Worm (Caenorhabditis elegans) whole organism, L3 larva: ENCODE data around the gene ins-32.
"Not testable (repeated sequence)": the region's sequence is repeated elsewhere in the genome, so short reads cannot be mapped to it uniquely, and the experiment has no call there.

Experiments
- R02D3.7 ChIP-seq: fragments of 150-350 bp; optimal IDR thresholded peaks from 2 replicates; lab custom pipeline; 2014; ENCODE audit warnings: missing biosample characterization, missing genetic modification characterization
- ZK546.5 ChIP-seq: sonication (generic microtip); optimal IDR thresholded peaks from 2 replicates; lab custom pipeline; 2017; ENCODE audit warnings: missing biosample characterization, missing genetic modification characterization
- aly-2 ChIP-seq: fragments of 150-350 bp; optimal IDR thresholded peaks from 2 replicates; lab custom pipeline; 2014; ENCODE audit warnings: missing biosample characterization, missing genetic modification characterization
- ama-1 ChIP-seq: fragments of 150-350 bp; optimal IDR thresholded peaks from 2 replicates; lab custom pipeline; 2018
- ceh-16 ChIP-seq: sonication (generic microtip); optimal IDR thresholded peaks from 2 replicates; lab custom pipeline; 2017; ENCODE audit warnings: missing biosample characterization, missing genetic modification characterization
- ceh-28 ChIP-seq: fragments of 150-350 bp; optimal IDR thresholded peaks from 2 replicates; lab custom pipeline; 2014; ENCODE audit warnings: missing biosample characterization, missing genetic modification reagents, missing genetic modification characterization
- ceh-82 ChIP-seq: fragments of 150-350 bp; optimal IDR thresholded peaks from 2 replicates; lab custom pipeline; 2014; ENCODE audit warnings: missing biosample characterization, missing genetic modification characterization
- ceh-9 ChIP-seq: sonication (generic microtip); optimal IDR thresholded peaks from 2 replicates; lab custom pipeline; 2018; ENCODE audit warnings: missing biosample characterization, missing genetic modification characterization
- egl-27 ChIP-seq: sonication (generic microtip); optimal IDR thresholded peaks from 4 replicates; lab custom pipeline; 2017; ENCODE audit warnings: missing biosample characterization, missing genetic modification reagents, missing genetic modification characterization
- egl-5 ChIP-seq: fragments of 150-350 bp; optimal IDR thresholded peaks from 2 replicates; lab custom pipeline; 2017; ENCODE audit warnings: missing biosample characterization, missing genetic modification reagents, missing genetic modification characterization, inconsistent platforms
- elt-1 ChIP-seq: fragments of 150-350 bp; optimal IDR thresholded peaks from 2 replicates; lab custom pipeline; 2014; ENCODE audit warnings: missing biosample characterization, missing genetic modification characterization
- elt-2 ChIP-seq: sonication (generic microtip); optimal IDR thresholded peaks from 2 replicates; lab custom pipeline; 2016; ENCODE audit warnings: missing genetic modification reagents, mild to moderate bottlenecking, missing genetic modification characterization, missing compliant biosample characterization
- elt-3 ChIP-seq, 3 experiments: fragments of 150-350 bp in 1 of 3; sonication (generic microtip) in 2 of 3; optimal IDR thresholded peaks; 2 replicates in 2 of 3; 4 replicates in 1 of 3; lab custom pipeline; 2014 to 2017; ENCODE audit warnings: missing biosample characterization in 3 of 3, missing genetic modification characterization in 3 of 3
- eor-1 ChIP-seq, 2 experiments: fragments of 150-350 bp; optimal IDR thresholded peaks; 2 replicates each; lab custom pipeline; 2014 to 2018; ENCODE audit warnings: missing biosample characterization in 2 of 2, missing genetic modification characterization in 2 of 2
- fkh-2 ChIP-seq: fragments of 150-350 bp; optimal IDR thresholded peaks from 2 replicates; lab custom pipeline; 2014; ENCODE audit warnings: missing biosample characterization, missing genetic modification reagents, missing genetic modification characterization
- fos-1 ChIP-seq: fragments of 150-350 bp; optimal IDR thresholded peaks from 2 replicates; lab custom pipeline; 2014; ENCODE audit warnings: missing biosample characterization, missing genetic modification characterization
- hmg-11 ChIP-seq: sonication (generic microtip); optimal IDR thresholded peaks from 2 replicates; lab custom pipeline; 2016; ENCODE audit warnings: missing genetic modification characterization, missing compliant biosample characterization
- jun-1 ChIP-seq: fragments of 150-350 bp; optimal IDR thresholded peaks from 2 replicates; lab custom pipeline; 2014; ENCODE audit warnings: missing biosample characterization, missing genetic modification reagents, missing genetic modification characterization
- lin-15B ChIP-seq: fragments of 150-350 bp; optimal IDR thresholded peaks from 2 replicates; lab custom pipeline; 2014; ENCODE audit warnings: missing biosample characterization, missing genetic modification characterization
- lsy-12 ChIP-seq: sonication (generic microtip); optimal IDR thresholded peaks from 2 replicates; lab custom pipeline; 2016; ENCODE audit warnings: mild to moderate bottlenecking, missing genetic modification characterization, missing compliant biosample characterization
- mdl-1 ChIP-seq: fragments of 150-350 bp; optimal IDR thresholded peaks from 2 replicates; lab custom pipeline; 2014; ENCODE audit warnings: missing biosample characterization, missing genetic modification characterization
- nfya-1 ChIP-seq: sonication (generic microtip); optimal IDR thresholded peaks from 2 replicates; lab custom pipeline; 2017; ENCODE audit warnings: missing genetic modification characterization, mild to moderate bottlenecking, missing compliant biosample characterization, antibody characterized with exemption, moderate library complexity; ENCODE audit not compliant: insufficient read depth
- nhr-11 ChIP-seq: fragments of 150-350 bp; optimal IDR thresholded peaks from 2 replicates; lab custom pipeline; 2014; ENCODE audit warnings: missing biosample characterization, missing genetic modification characterization
- nhr-12 ChIP-seq: fragments of 150-350 bp; optimal IDR thresholded peaks from 2 replicates; lab custom pipeline; 2014; ENCODE audit warnings: missing biosample characterization, missing genetic modification characterization
- nhr-23 ChIP-seq: fragments of 150-350 bp; optimal IDR thresholded peaks from 2 replicates; lab custom pipeline; 2014; ENCODE audit warnings: missing biosample characterization, missing genetic modification reagents, missing genetic modification characterization
- nhr-237 ChIP-seq: fragments of 150-350 bp; optimal IDR thresholded peaks from 2 replicates; lab custom pipeline; 2014; ENCODE audit warnings: missing biosample characterization, missing genetic modification characterization
- nhr-25 ChIP-seq: sonication (generic microtip); optimal IDR thresholded peaks from 2 replicates; lab custom pipeline; 2017; ENCODE audit warnings: missing biosample characterization, missing genetic modification characterization
- nhr-28 ChIP-seq: fragments of 150-350 bp; optimal IDR thresholded peaks from 2 replicates; lab custom pipeline; 2014; ENCODE audit warnings: missing biosample characterization, missing genetic modification characterization
- nhr-67 ChIP-seq: fragments of 150-350 bp; optimal IDR thresholded peaks from 2 replicates; lab custom pipeline; 2014; ENCODE audit warnings: missing biosample characterization, missing genetic modification characterization
- nhr-77 ChIP-seq: fragments of 150-350 bp; optimal IDR thresholded peaks from 2 replicates; lab custom pipeline; 2014; ENCODE audit warnings: missing biosample characterization, missing genetic modification characterization
- pha-4 ChIP-seq: fragments of 150-350 bp; optimal IDR thresholded peaks from 2 replicates; lab custom pipeline; 2014; ENCODE audit warnings: missing biosample characterization, missing genetic modification reagents, missing genetic modification characterization
- pqm-1 ChIP-seq: fragments of 150-350 bp; optimal IDR thresholded peaks from 2 replicates; lab custom pipeline; 2017; ENCODE audit warnings: missing biosample characterization, missing genetic modification characterization, inconsistent platforms
- sea-2 ChIP-seq: fragments of 150-350 bp; sonication (generic microtip); optimal IDR thresholded peaks from 4 replicates; lab custom pipeline; 2014; ENCODE audit warnings: missing biosample characterization, missing genetic modification reagents, missing genetic modification characterization
- skn-1 ChIP-seq: fragments of 150-350 bp; optimal IDR thresholded peaks from 2 replicates; lab custom pipeline; 2014; ENCODE audit warnings: missing biosample characterization, missing genetic modification characterization
- unc-39 ChIP-seq: sonication (generic microtip); optimal IDR thresholded peaks from 4 replicates; lab custom pipeline; 2017; ENCODE audit warnings: missing biosample characterization, missing genetic modification characterization
- unc-62 ChIP-seq: fragments of 150-350 bp; sonication (generic microtip); optimal IDR thresholded peaks from 4 replicates; lab custom pipeline; 2014; ENCODE audit warnings: missing biosample characterization, missing genetic modification reagents, missing genetic modification characterization
- zag-1 ChIP-seq: fragments of 150-350 bp; optimal IDR thresholded peaks from 2 replicates; lab custom pipeline; 2014; ENCODE audit warnings: missing biosample characterization, missing genetic modification characterization
- ztf-11 ChIP-seq: fragments of 150-350 bp; optimal IDR thresholded peaks from 2 replicates; lab custom pipeline; 2014; ENCODE audit warnings: missing biosample characterization, missing genetic modification characterization
- ztf-4 ChIP-seq: fragments of 150-350 bp; optimal IDR thresholded peaks from 2 replicates; lab custom pipeline; 2014; ENCODE audit warnings: missing biosample characterization, missing genetic modification characterization

Gene ins-32

DNA sequence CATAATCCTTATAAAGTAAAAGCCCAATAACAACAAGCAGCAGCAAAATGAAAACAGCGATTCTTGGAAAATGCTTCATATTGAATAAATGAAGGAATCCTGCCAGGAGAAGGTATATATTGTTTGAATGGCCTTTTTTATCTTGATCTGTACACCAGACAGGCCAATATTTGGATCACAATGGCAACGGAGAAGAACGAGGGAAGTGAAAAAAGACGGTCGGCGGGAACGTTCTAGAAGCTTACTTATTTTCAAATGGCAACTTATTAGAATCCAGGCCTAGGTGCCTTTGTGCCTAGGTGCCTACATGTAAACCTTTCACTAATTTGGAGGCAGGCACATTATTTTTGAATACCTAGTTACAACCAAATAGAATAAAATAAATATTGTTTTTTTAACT, 24.7 kb upstream of the ins-32 start, which contains the start of gene F54D10.8:
Gene F54D10.8, minus strand, starts transcription at position 101 of the 400 bp plus-strand sequence.
- TF ChIP-seq nhr-11 (tag; lab: Kevin White, UChicago) (no peak), nhr-28 (tag; lab: Kevin White, UChicago) (no peak), ceh-16 (no peak), mdl-1 (tag; lab: Kevin White, UChicago) (no peak), ama-1 (lab: Kevin White, UChicago) (no peak), nhr-67 (tag; lab: Kevin White, UChicago) (no peak), fkh-2 (tag; lab: Kevin White, UChicago) (no peak)
- TF ChIP-seq, all 47 proteins: peak for 0

DNA sequence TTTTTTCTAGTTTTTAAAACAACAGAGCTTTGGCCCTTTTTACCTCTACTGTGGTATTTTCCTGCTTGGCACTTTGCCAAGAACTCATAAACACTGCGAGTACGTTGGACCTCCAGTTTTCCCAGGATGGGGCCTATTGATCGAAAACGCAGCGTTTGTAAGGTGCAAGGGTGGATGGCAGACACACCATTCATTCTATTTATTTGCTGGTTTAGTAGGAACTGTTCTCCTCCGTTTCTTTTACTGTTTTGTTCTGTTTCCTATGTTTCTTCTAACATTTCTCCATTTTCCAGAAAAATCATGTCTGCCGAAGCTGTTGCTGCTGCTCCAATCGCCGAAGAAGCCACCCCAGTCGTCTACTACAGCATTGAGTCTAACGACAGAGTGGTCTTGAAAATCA, 20.7 kb upstream of the ins-32 start, which contains the start of gene skr-15:
Gene skr-15, plus strand, starts transcription at position 301 of the 400 bp plus-strand sequence.
- no peak for TF ChIP-seq ztf-11
- no peak for TF ChIP-seq fos-1 (tag; lab: Kevin White, UChicago)
- TF ChIP-seq jun-1 (tag; lab: Kevin White, UChicago), result no peak
- no peak for TF ChIP-seq unc-39 (tag; lab: Kevin White, UChicago)
- TF ChIP-seq nhr-11 (tag; lab: Kevin White, UChicago), result no peak
- no peak for TF ChIP-seq elt-3 (tag; optimal IDR thresholded peaks at IDR 0.05; lab: Kevin White, UChicago)
- TF ChIP-seq nhr-67 (tag; lab: Kevin White, UChicago), result no peak
- TF ChIP-seq ceh-16, result no peak
- no peak for TF ChIP-seq skn-1 (tag; lab: Kevin White, UChicago)
- no peak for TF ChIP-seq sea-2 (GFP tag; lab: Kevin White, UChicago)
- no peak for TF ChIP-seq nhr-237
- TF ChIP-seq, all 47 proteins: peak for 0

- TF ChIP-seq pqm-1, result no peak
- TF ChIP-seq eor-1 (tag; optimal IDR thresholded peaks at IDR 0.05; lab: Kevin White, UChicago), result no peak
- no peak for TF ChIP-seq nhr-237
- TF ChIP-seq sea-2 (GFP tag; lab: Kevin White, UChicago), result no peak
- no peak for TF ChIP-seq ceh-82
- TF ChIP-seq elt-3 (tag; optimal IDR thresholded peaks at IDR 0.05; lab: Kevin White, UChicago), result no peak
- TF ChIP-seq nhr-12 (tag; lab: Kevin White, UChicago), result no peak
- no peak for TF ChIP-seq egl-27 (tag; lab: Kevin White, UChicago)
- TF ChIP-seq ama-1 (lab: Kevin White, UChicago), result no peak
- no peak for TF ChIP-seq nhr-77 (tag; lab: Kevin White, UChicago)
- TF ChIP-seq nhr-25, result no peak
- TF ChIP-seq ceh-9, result no peak
- no peak for TF ChIP-seq nhr-28 (tag; lab: Kevin White, UChicago)
- no peak for TF ChIP-seq jun-1 (tag; lab: Kevin White, UChicago)
- no peak for TF ChIP-seq nhr-11 (tag; lab: Kevin White, UChicago)
- no peak for TF ChIP-seq ZK546.5
- TF ChIP-seq lsy-12 (tag; lab: Kevin White, UChicago), result no peak
- no peak for TF ChIP-seq nfya-1
- no peak for TF ChIP-seq zag-1 (tag; lab: Kevin White, UChicago)
- TF ChIP-seq nhr-23, result no peak
- TF ChIP-seq, all 47 proteins: peak for 0
Measured at ce11 chrII:3821248-3821647, 18.1 kb upstream of the ins-32 start, which contains the start of gene F54D10.7. F54D10.7 (minus strand) TSS chrII:3821296.

DNA sequence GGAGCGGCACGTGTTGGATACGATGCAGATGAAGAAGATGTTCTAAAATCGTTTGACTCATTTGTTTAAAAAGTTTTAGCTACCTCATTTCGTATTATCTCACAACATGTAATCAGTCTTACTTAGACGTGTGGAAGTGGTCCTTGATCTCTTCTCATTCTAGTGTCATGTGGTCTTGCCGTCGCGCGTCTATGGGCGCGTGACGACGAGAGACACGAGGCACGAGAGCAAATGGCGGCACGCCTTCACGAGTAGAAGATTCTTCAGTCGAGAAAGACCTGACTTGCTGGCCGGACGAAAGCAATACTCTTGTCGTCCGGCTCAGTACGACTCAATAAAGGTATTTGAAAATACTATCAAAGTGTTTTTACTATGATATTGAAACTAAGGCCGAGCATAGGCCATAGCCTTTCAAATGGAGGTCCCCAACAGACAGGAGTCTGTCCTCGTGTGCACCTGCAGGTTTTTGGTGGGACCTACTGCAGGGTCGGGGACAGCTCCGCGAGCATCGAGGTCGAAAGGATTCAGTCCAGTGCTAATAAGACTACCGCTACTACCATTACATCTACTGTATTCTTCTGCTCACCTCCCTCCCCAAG, 13.2 kb upstream of the ins-32 start, which contains the start of gene fbxa-24:
Gene fbxa-24, plus strand, starts transcription at position 276 of the 599 bp plus-strand sequence.
- TF ChIP-seq elt-1 (tag; lab: Kevin White, UChicago); jun-1 (tag; lab: Kevin White, UChicago); sea-2 (GFP tag; lab: Kevin White, UChicago): not testable (repeated sequence)

ce11 chrII:3815445-3816208, 12.5 kb upstream of the ins-32 start:
- TF ChIP-seq elt-1 (tag; lab: Kevin White, UChicago) (no peak), lsy-12 (tag; lab: Kevin White, UChicago) (no peak), nhr-11 (tag; lab: Kevin White, UChicago) (no peak), ceh-28 (no peak), skn-1 (tag; lab: Kevin White, UChicago) (no peak), egl-5 (tag; lab: Kevin White, UChicago) (no peak), pqm-1 (peak; percentile 80), hmg-11 (tag; lab: Kevin White, UChicago) (peak; percentile 5), jun-1 (tag; lab: Kevin White, UChicago) (peak; percentile 83), zag-1 (tag; lab: Kevin White, UChicago) (no peak), aly-2 (no peak), nhr-67 (tag; lab: Kevin White, UChicago) (no peak), unc-62 (GFP tag; lab: Kevin White, UChicago) (no peak), ztf-4 (tag; lab: Kevin White, UChicago) (no peak), lin-15B (tag; lab: Kevin White, UChicago) (no peak), elt-2 (peak; percentile 93), pha-4 (tag; lab: Kevin White, UChicago) (peak; percentile 6), R02D3.7 (tag; lab: Kevin White, UChicago) (no peak)
- TF ChIP-seq, all 47 proteins: peak for 5
